Worm (Caenorhabditis elegans): Measurements from ENCODE around the gene Y43F8B.13.

Y43F8B.13 gene

ce11 chrV:19455650-19456049 lies at the start of gene Y43F8B.13, which contains the start of gene Y43F8B.14:
Gene Y43F8B.13 (plus strand): TSS chrV:19455950.
Gene Y43F8B.14 (minus strand): TSS chrV:19455971.
- TF ChIP-seq elt-1 (tag; optimal IDR thresholded peaks at IDR 0.05; ENCODE audit: borderline replicate concordance, insufficient read depth), result no peak
- no peak for TF ChIP-seq sem-2 (GFP tag; optimal IDR thresholded peaks at IDR 0.05)

ce11 chrV:19410663-19411062 lies 45.1 kb upstream of the Y43F8B.13 start, which contains the start of gene C25F9.5:
Gene C25F9.5 (minus strand): TSS chrV:19410857.
- no peak for TF ChIP-seq nhr-237 (tag; optimal IDR thresholded peaks at IDR 0.05)
- no peak for TF ChIP-seq ceh-43 (GFP tag; optimal IDR thresholded peaks at IDR 0.05)
- TF ChIP-seq hlh-1 (tag; optimal IDR thresholded peaks at IDR 0.05), result no peak
- no peak for TF ChIP-seq pha-4 (tag; optimal IDR thresholded peaks at IDR 0.05)
- no peak for TF ChIP-seq ztf-11 (tag; optimal IDR thresholded peaks at IDR 0.05)
- TF ChIP-seq tbx-8 (GFP tag; optimal IDR thresholded peaks at IDR 0.05), result no peak
- TF ChIP-seq cnd-1 (tag; optimal IDR thresholded peaks at IDR 0.05), result no peak
- TF ChIP-seq sptf-1 (tag; optimal IDR thresholded peaks at IDR 0.05), result no peak
- no peak for TF ChIP-seq elt-1 (tag; optimal IDR thresholded peaks at IDR 0.05; ENCODE audit: borderline replicate concordance, insufficient read depth)
- no peak for TF ChIP-seq nhr-12 (tag; optimal IDR thresholded peaks at IDR 0.05)
- TF ChIP-seq unc-39 (tag; optimal IDR thresholded peaks at IDR 0.05), result no peak
- TF ChIP-seq M03D4.4 (tag; optimal IDR thresholded peaks at IDR 0.05), result no peak
- no peak for TF ChIP-seq ceh-39 (tag; optimal IDR thresholded peaks at IDR 0.05)
- TF ChIP-seq unc-62 (GFP tag; optimal IDR thresholded peaks at IDR 0.05), result no peak
- TF ChIP-seq nhr-76 (tag; optimal IDR thresholded peaks at IDR 0.05), result no peak
- TF ChIP-seq drap-1 (GFP tag; optimal IDR thresholded peaks at IDR 0.05), result no peak
- TF ChIP-seq lin-32 (GFP tag; optimal IDR thresholded peaks at IDR 0.05), result no peak
- no peak for TF ChIP-seq mab-5 (tag; optimal IDR thresholded peaks at IDR 0.05)
- no peak for TF ChIP-seq nhr-28 (tag; optimal IDR thresholded peaks at IDR 0.05)
- no peak for TF ChIP-seq zip-8 (tag; optimal IDR thresholded peaks at IDR 0.05)

ce11 chrV:19416475-19416874 lies 39.3 kb upstream of the Y43F8B.13 start, which contains the start of the genes C25F9.4 and C25F9.9:
Gene C25F9.4 (minus strand): TSS chrV:19416575.
Gene C25F9.9 (plus strand): TSS chrV:19416611.
- no peak for TF ChIP-seq ham-2 (GFP tag; optimal IDR thresholded peaks at IDR 0.05)
- no peak for TF ChIP-seq mep-1 (tag; optimal IDR thresholded peaks at IDR 0.05)
- no peak for TF ChIP-seq nhr-76 (tag; optimal IDR thresholded peaks at IDR 0.05)
- no peak for TF ChIP-seq lsy-2 (tag; optimal IDR thresholded peaks at IDR 0.05)
- TF ChIP-seq unc-62 (GFP tag; optimal IDR thresholded peaks at IDR 0.05), result no peak
- TF ChIP-seq drap-1 (GFP tag; optimal IDR thresholded peaks at IDR 0.05), result no peak
- TF ChIP-seq unc-120 (tag; optimal IDR thresholded peaks at IDR 0.05; ENCODE audit: poor library complexity, severe bottlenecking), result no peak
- no peak for TF ChIP-seq mab-5 (tag; optimal IDR thresholded peaks at IDR 0.05)
- TF ChIP-seq blmp-1 (tag; optimal IDR thresholded peaks at IDR 0.05), result no peak

- no peak for TF ChIP-seq elt-1 (tag; optimal IDR thresholded peaks at IDR 0.05; ENCODE audit: borderline replicate concordance, insufficient read depth)
Observed at ce11 chrV:19417836-19418235, 37.9 kb upstream of the Y43F8B.13 start, which contains the start of gene C25F9.15. Gene C25F9.15 (plus strand): TSS chrV:19418136.

ce11 chrV:19421131-19421530 lies 34.6 kb upstream of the Y43F8B.13 start, which contains the start of gene C25F9.2:
Gene C25F9.2 (plus strand): TSS chrV:19421471.
- TF ChIP-seq mab-5 (tag; optimal IDR thresholded peaks at IDR 0.05) (no peak), tbx-8 (GFP tag; optimal IDR thresholded peaks at IDR 0.05) (no peak), ztf-11 (tag; optimal IDR thresholded peaks at IDR 0.05) (no peak), nhr-28 (tag; optimal IDR thresholded peaks at IDR 0.05) (no peak), lsy-2 (tag; optimal IDR thresholded peaks at IDR 0.05) (no peak), zip-8 (tag; optimal IDR thresholded peaks at IDR 0.05) (peak; percentile 99)

ce11 chrV:19428097-19428496 lies 27.7 kb upstream of the Y43F8B.13 start:
- TF ChIP-seq sem-2 (GFP tag; optimal IDR thresholded peaks at IDR 0.05), result no peak
- no peak for TF ChIP-seq hlh-1 (tag; optimal IDR thresholded peaks at IDR 0.05)
- no peak for TF ChIP-seq snpc-4 (tag; optimal IDR thresholded peaks at IDR 0.05)
- no peak for TF ChIP-seq unc-39 (tag; optimal IDR thresholded peaks at IDR 0.05)
- no peak for TF ChIP-seq zip-8 (tag; optimal IDR thresholded peaks at IDR 0.05)
- TF ChIP-seq flh-1 (GFP tag; optimal IDR thresholded peaks at IDR 0.05), result no peak
- TF ChIP-seq nhr-237 (tag; optimal IDR thresholded peaks at IDR 0.05), result no peak
- TF ChIP-seq elt-1 (tag; optimal IDR thresholded peaks at IDR 0.05; ENCODE audit: borderline replicate concordance, insufficient read depth), result no peak
- no peak for TF ChIP-seq ceh-83 (GFP tag; optimal IDR thresholded peaks at IDR 0.05)
- no peak for TF ChIP-seq lin-32 (GFP tag; optimal IDR thresholded peaks at IDR 0.05)
- no peak for TF ChIP-seq nhr-2 (tag; optimal IDR thresholded peaks at IDR 0.05)
- no peak for TF ChIP-seq unc-120 (tag; optimal IDR thresholded peaks at IDR 0.05; ENCODE audit: poor library complexity, severe bottlenecking)
- TF ChIP-seq nhr-76 (tag; optimal IDR thresholded peaks at IDR 0.05), result no peak
- TF ChIP-seq sptf-1 (tag; optimal IDR thresholded peaks at IDR 0.05), result no peak

Data from whole organism, mixed stage, embryonic.